Worm (Caenorhabditis elegans) whole organism, young adult: Measurements from ENCODE around the gene cyp-29A3.

ENCODE experiments used
- B0336.3 ChIP-seq: fragments of 200-800 bp; sonication (Bioruptor generic); IDR thresholded peaks from 2 replicates; pipeline ENCODE4 v1.3.6; 2022; ENCODE audit warnings: missing genetic modification characterization, missing compliant biosample characterization
- F10E7.11 ChIP-seq: sonication (generic microtip); optimal IDR thresholded peaks from 2 replicates; lab custom pipeline; 2017; ENCODE audit warnings: mild to moderate bottlenecking, missing genetic modification characterization, moderate library complexity, missing compliant biosample characterization
- F33H1.4 ChIP-seq: fragments of 200-800 bp; sonication (Bioruptor generic); IDR thresholded peaks from 2 replicates; pipeline ENCODE4 v1.3.6; 2022; ENCODE audit warnings: missing genetic modification reagents, missing genetic modification characterization, missing compliant biosample characterization
- F37B4.10 ChIP-seq: fragments of 200-800 bp; sonication (Bioruptor generic); IDR thresholded peaks from 2 replicates; pipeline ENCODE4 v1.3.6; 2022; ENCODE audit warnings: missing genetic modification characterization, missing compliant biosample characterization
- F52B5.7 ChIP-seq: sonication (generic microtip); optimal IDR thresholded peaks from 2 replicates; lab custom pipeline; 2016; ENCODE audit warnings: mild to moderate bottlenecking, missing genetic modification characterization, missing compliant biosample characterization
- F57A8.1 ChIP-seq: fragments of 200-800 bp; sonication (Bioruptor generic); optimal IDR thresholded peaks from 2 replicates; lab custom pipeline; 2018; ENCODE audit warnings: mild to moderate bottlenecking, missing genetic modification characterization, moderate library complexity, missing compliant biosample characterization
- T07F8.4 ChIP-seq: sonication (generic microtip); optimal IDR thresholded peaks from 2 replicates; lab custom pipeline; 2016; ENCODE audit warnings: mild to moderate bottlenecking, missing genetic modification characterization, moderate library complexity, missing compliant biosample characterization
- T26A5.8 ChIP-seq: sonication (generic microtip); optimal IDR thresholded peaks from 2 replicates; lab custom pipeline; 2016; ENCODE audit warnings: missing genetic modification characterization, missing compliant biosample characterization
- Y67H2A.10 ChIP-seq: fragments of 200-800 bp; sonication (Bioruptor generic); conservative IDR thresholded peaks from 2 replicates; pipeline ENCODE4 v1.3.6; 2022; ENCODE audit warnings: missing genetic modification reagents, missing genetic modification characterization, missing compliant biosample characterization
- ZK185.1 ChIP-seq: sonication (generic microtip); optimal IDR thresholded peaks from 2 replicates; lab custom pipeline; 2016; ENCODE audit warnings: mild to moderate bottlenecking, missing genetic modification characterization, missing compliant biosample characterization; ENCODE audit not compliant: poor library complexity, severe bottlenecking
- akir-1 ChIP-seq: fragments of 200-800 bp; sonication (Bioruptor generic); optimal IDR thresholded peaks from 2 replicates; lab custom pipeline; 2018; ENCODE audit warnings: mild to moderate bottlenecking, missing genetic modification characterization, moderate library complexity, missing compliant biosample characterization
- attf-6 ChIP-seq: fragments of 200-800 bp; sonication (Bioruptor generic); IDR thresholded peaks from 2 replicates; pipeline ENCODE4 v1.3.6; 2022; ENCODE audit warnings: missing genetic modification reagents, missing genetic modification characterization, missing compliant biosample characterization
- bed-1 ChIP-seq: fragments of 200-800 bp; sonication (Bioruptor generic); IDR thresholded peaks from 2 replicates; pipeline ENCODE4 v1.3.6; 2022; ENCODE audit warnings: missing genetic modification reagents, missing genetic modification characterization, missing compliant biosample characterization
- ccch-3 ChIP-seq: fragments of 200-800 bp; sonication (Bioruptor generic); optimal IDR thresholded peaks from 2 replicates; lab custom pipeline; 2018; ENCODE audit warnings: mild to moderate bottlenecking, missing genetic modification characterization, missing compliant biosample characterization
- cebp-2 ChIP-seq: fragments of 200-800 bp; sonication (Bioruptor generic); IDR thresholded peaks from 2 replicates; pipeline ENCODE4 v1.3.6; 2022; ENCODE audit warnings: missing genetic modification characterization, missing compliant biosample characterization
- ceh-27 ChIP-seq: fragments of 200-800 bp; sonication (Bioruptor generic); optimal IDR thresholded peaks from 2 replicates; lab custom pipeline; 2018; ENCODE audit warnings: mild to moderate bottlenecking, missing genetic modification characterization, moderate library complexity, missing compliant biosample characterization
- ceh-40 ChIP-seq: fragments of 200-800 bp; sonication (Bioruptor generic); IDR thresholded peaks from 2 replicates; pipeline ENCODE4 v1.3.6; 2022; ENCODE audit warnings: missing genetic modification characterization, missing compliant biosample characterization
- chd-7 ChIP-seq: sonication (generic microtip); optimal IDR thresholded peaks from 2 replicates; lab custom pipeline; 2016; ENCODE audit warnings: mild to moderate bottlenecking, missing genetic modification characterization, moderate library complexity, missing compliant biosample characterization
- dpff-1 ChIP-seq: sonication (generic microtip); optimal IDR thresholded peaks from 2 replicates; lab custom pipeline; 2017; ENCODE audit warnings: mild to moderate bottlenecking, missing genetic modification characterization, missing compliant biosample characterization
- efl-1 ChIP-seq: fragments of 150-350 bp; optimal IDR thresholded peaks from 2 replicates; lab custom pipeline; 2014; ENCODE audit warnings: missing biosample characterization, missing genetic modification reagents, missing genetic modification characterization
- egl-18 ChIP-seq: fragments of 200-800 bp; sonication (Bioruptor generic); IDR thresholded peaks from 2 replicates; pipeline ENCODE4 v1.3.6; 2022; ENCODE audit warnings: missing genetic modification reagents, missing genetic modification characterization, missing compliant biosample characterization
- egl-44 ChIP-seq: fragments of 200-800 bp; sonication (Bioruptor generic); IDR thresholded peaks from 2 replicates; pipeline ENCODE4 v1.3.6; 2022; ENCODE audit warnings: missing genetic modification reagents, missing genetic modification characterization, missing compliant biosample characterization
- ets-4 ChIP-seq: fragments of 200-800 bp; sonication (Bioruptor generic); optimal IDR thresholded peaks from 2 replicates; lab custom pipeline; 2018; ENCODE audit warnings: mild to moderate bottlenecking, missing genetic modification characterization, missing compliant biosample characterization
- gei-17 ChIP-seq: fragments of 200-800 bp; sonication (Bioruptor generic); optimal IDR thresholded peaks from 2 replicates; lab custom pipeline; 2018; ENCODE audit warnings: mild to moderate bottlenecking, missing genetic modification characterization, missing compliant biosample characterization
- him-1 ChIP-seq: sonication (generic microtip); optimal IDR thresholded peaks from 2 replicates; lab custom pipeline; 2016; ENCODE audit warnings: missing genotype, missing genetic modification reagents, missing genetic modification characterization, missing compliant biosample characterization
- hmg-20 ChIP-seq: fragments of 200-800 bp; sonication (Bioruptor generic); IDR thresholded peaks from 2 replicates; pipeline ENCODE4 v1.3.6; 2022; ENCODE audit warnings: missing genetic modification reagents, missing genetic modification characterization, missing compliant biosample characterization
- hsf-1 ChIP-seq: fragments of 200-800 bp; sonication (Bioruptor generic); IDR thresholded peaks from 2 replicates; pipeline ENCODE4 v1.3.6; 2022; ENCODE audit warnings: missing genetic modification reagents, missing genetic modification characterization, missing compliant biosample characterization
- let-607 ChIP-seq, 2 experiments: fragments of 200-800 bp in 1 of 2; sonication (Bioruptor generic) in 1 of 2; sonication (generic microtip) in 1 of 2; optimal IDR thresholded peaks; 2 replicates each; lab custom pipeline; 2016 to 2018; ENCODE audit warnings: mild to moderate bottlenecking in 2 of 2, missing compliant biosample characterization in 2 of 2, missing genetic modification characterization in 2 of 2, moderate library complexity in 2 of 2, missing genotype in 1 of 2
- lin-26 ChIP-seq: fragments of 200-800 bp; sonication (Bioruptor generic); IDR thresholded peaks from 2 replicates; pipeline ENCODE4 v1.3.6; 2022; ENCODE audit warnings: missing genetic modification reagents, missing genetic modification characterization, missing compliant biosample characterization
- lin-35 ChIP-seq, 3 experiments: fragments of 150-350 bp in 2 of 3; sonication (generic microtip) in 1 of 3; optimal IDR thresholded peaks; 2 replicates each; lab custom pipeline; 2014 to 2018; ENCODE audit warnings: missing biosample characterization in 3 of 3, missing genetic modification characterization in 3 of 3, missing genetic modification reagents in 3 of 3
- lin-40 ChIP-seq: sonication (generic microtip); optimal IDR thresholded peaks from 2 replicates; lab custom pipeline; 2016; ENCODE audit warnings: missing genetic modification characterization, mild to moderate bottlenecking, missing compliant biosample characterization, missing genotype, missing genetic modification reagents
- lsl-1 ChIP-seq: fragments of 200-800 bp; sonication (Bioruptor generic); optimal IDR thresholded peaks from 2 replicates; lab custom pipeline; 2018; ENCODE audit warnings: mild to moderate bottlenecking, missing genetic modification characterization, moderate library complexity, missing compliant biosample characterization
- madf-6 ChIP-seq: fragments of 200-800 bp; sonication (Bioruptor generic); IDR thresholded peaks from 2 replicates; pipeline ENCODE4 v1.3.6; 2022; ENCODE audit warnings: missing genetic modification reagents, missing genetic modification characterization, missing compliant biosample characterization
- mcd-1 ChIP-seq: fragments of 200-800 bp; sonication (Bioruptor generic); IDR thresholded peaks from 2 replicates; pipeline ENCODE4 v1.3.6; 2022; ENCODE audit warnings: missing genetic modification reagents, missing genetic modification characterization, missing compliant biosample characterization
- mel-28 ChIP-seq: sonication (generic microtip); optimal IDR thresholded peaks from 2 replicates; lab custom pipeline; 2016; ENCODE audit warnings: borderline replicate concordance, mild to moderate bottlenecking, missing genetic modification characterization, missing compliant biosample characterization
- mxl-1 ChIP-seq: sonication (generic microtip); optimal IDR thresholded peaks from 2 replicates; lab custom pipeline; 2016; ENCODE audit warnings: missing genetic modification characterization, missing compliant biosample characterization
- pha-4 ChIP-seq: fragments of 150-350 bp; sonication (generic microtip); optimal IDR thresholded peaks from 2 replicates; lab custom pipeline; 2014; ENCODE audit warnings: missing biosample characterization, missing genetic modification reagents, missing genetic modification characterization
- rpc-1 ChIP-seq, 2 experiments: fragments of 150-350 bp in 1 of 2; sonication (generic microtip) in 1 of 2; optimal IDR thresholded peaks; 2 replicates each; lab custom pipeline; 2014 to 2018; ENCODE audit warnings: missing biosample characterization in 1 of 2, missing genetic modification characterization in 1 of 2, missing genetic modification reagents in 1 of 2, missing genotype in 1 of 2
- sea-2 ChIP-seq: fragments of 200-800 bp; sonication (Bioruptor generic); IDR thresholded peaks from 2 replicates; pipeline ENCODE4 v1.3.6; 2022; ENCODE audit warnings: missing genetic modification characterization, missing compliant biosample characterization
- somi-1 ChIP-seq: fragments of 200-800 bp; sonication (Bioruptor generic); optimal IDR thresholded peaks from 2 replicates; lab custom pipeline; 2018; ENCODE audit warnings: mild to moderate bottlenecking, missing genetic modification characterization, missing compliant biosample characterization
- sptf-2 ChIP-seq: fragments of 200-800 bp; sonication (Bioruptor generic); optimal IDR thresholded peaks from 2 replicates; lab custom pipeline; 2018; ENCODE audit warnings: mild to moderate bottlenecking, missing genetic modification characterization, missing compliant biosample characterization
- unc-130 ChIP-seq: sonication (generic microtip); optimal IDR thresholded peaks from 2 replicates; lab custom pipeline; 2016; ENCODE audit warnings: missing genetic modification reagents, missing genetic modification characterization, missing compliant biosample characterization
- zim-3 ChIP-seq: sonication (generic microtip); optimal IDR thresholded peaks from 2 replicates; lab custom pipeline; 2017; ENCODE audit warnings: mild to moderate bottlenecking, missing genetic modification characterization, moderate library complexity, missing compliant biosample characterization
- ztf-18 ChIP-seq: sonication (generic microtip); optimal IDR thresholded peaks from 2 replicates; lab custom pipeline; 2016; ENCODE audit warnings: missing genotype, mild to moderate bottlenecking, missing genetic modification characterization, missing compliant biosample characterization
- ztf-26 ChIP-seq: sonication (generic microtip); optimal IDR thresholded peaks from 2 replicates; lab custom pipeline; 2017; ENCODE audit warnings: missing genetic modification characterization, missing compliant biosample characterization
- ztf-28 ChIP-seq: fragments of 200-800 bp; sonication (Bioruptor generic); IDR thresholded peaks from 2 replicates; pipeline ENCODE4 v1.3.6; 2022; ENCODE audit warnings: missing genetic modification reagents, missing genetic modification characterization, missing compliant biosample characterization
- ztf-3 ChIP-seq: fragments of 200-800 bp; sonication (Bioruptor generic); optimal IDR thresholded peaks from 2 replicates; lab custom pipeline; 2018; ENCODE audit warnings: mild to moderate bottlenecking, missing genetic modification characterization, missing compliant biosample characterization
- ztf-6 ChIP-seq: fragments of 200-800 bp; sonication (Bioruptor generic); IDR thresholded peaks from 2 replicates; pipeline ENCODE4 v1.3.6; 2022; ENCODE audit warnings: missing genetic modification reagents, missing genetic modification characterization, missing compliant biosample characterization

cyp-29A3 gene

DNA sequence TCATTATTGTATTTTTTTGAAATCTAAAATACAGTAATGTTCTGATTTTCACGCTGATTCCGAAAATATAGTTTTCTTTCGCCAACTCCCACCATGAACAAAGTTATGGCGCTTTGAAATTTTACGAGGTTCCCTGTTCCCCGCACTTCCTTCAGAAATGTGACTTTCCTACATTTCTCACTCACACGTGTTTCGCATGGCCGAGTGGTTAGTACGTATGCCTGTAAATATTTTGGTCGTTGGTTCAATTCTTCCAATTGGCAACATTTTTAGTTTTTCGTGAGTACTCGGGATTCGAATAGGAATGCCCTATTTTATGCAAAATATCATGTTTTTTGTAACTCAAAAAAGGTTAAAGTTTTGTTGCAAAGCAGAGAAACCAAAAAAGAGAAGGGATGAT, 5.8 kb upstream of the cyp-29A3 start (continued):
- TF ChIP-seq ZK185.1 (tag; lab: Kevin White, UChicago) (peak; percentile 71), dpff-1 (tag; lab: Kevin White, UChicago) (no peak), cebp-2 (GFP tag; lab: Robert Waterston, UW) (0 out of 2 replicates have a peak, but pooled peaks have one; percentile 42), ceh-40 (GFP tag; lab: Robert Waterston, UW) (peak; percentile 84), mxl-1 (peak; percentile 54), pha-4 (tag; lab: Kevin White, UChicago) (no peak), him-1 (tag; lab: Kevin White, UChicago) (peak; percentile 52), unc-130 (GFP tag; lab: Kevin White, UChicago) (peak; percentile 41), zim-3 (peak; percentile 96), F10E7.11 (tag; lab: Kevin White, UChicago) (peak; percentile 24), Y67H2A.10 (GFP tag; lab: Robert Waterston, UW) (no peak), F57A8.1 (GFP tag; lab: Kevin White, UChicago) (peak; percentile 64), ztf-18 (tag; lab: Kevin White, UChicago) (peak; percentile 71), sea-2 (GFP tag; lab: Robert Waterston, UW) (no peak), ztf-3 (GFP tag; lab: Kevin White, UChicago) (no peak), F33H1.4 (GFP tag; lab: Robert Waterston, UW) (0 out of 2 replicates have a peak, but pooled peaks have one; percentile 11), egl-18 (GFP tag; lab: Robert Waterston, UW) (no peak), ets-4 (GFP tag; lab: Kevin White, UChicago) (peak; percentile 38), hsf-1 (GFP tag; lab: Robert Waterston, UW) (no peak), F52B5.7 (tag; lab: Kevin White, UChicago) (peak; percentile 78), T07F8.4 (tag; lab: Kevin White, UChicago) (peak; percentile 82), ztf-28 (GFP tag; lab: Robert Waterston, UW) (no peak), attf-6 (GFP tag; lab: Robert Waterston, UW) (no peak), akir-1 (peak; percentile 53), ccch-3 (GFP tag; lab: Kevin White, UChicago) (no peak), rpc-1 (optimal IDR thresholded peaks at IDR 0.05; lab: Kevin White, UChicago) (peak; percentile 96), rpc-1 (tag; optimal IDR thresholded peaks at IDR 0.05; lab: Kevin White, UChicago) (peak; percentile 97), B0336.3 (GFP tag; lab: Robert Waterston, UW) (no peak), bed-1 (no peak), hmg-20 (GFP tag; lab: Robert Waterston, UW) (0 out of 2 replicates have a peak, but pooled peaks have one; percentile 22), lin-40 (tag; lab: Kevin White, UChicago) (no peak), ceh-27 (peak; percentile 69), somi-1 (GFP tag; lab: Kevin White, UChicago) (peak; percentile 39), mel-28 (tag; lab: Kevin White, UChicago) (no peak), lin-35 (GFP tag; optimal IDR thresholded peaks at IDR 0.05; lab: Kevin White, UChicago) (peak in 1 of 3 experiments; percentile 36), ztf-6 (GFP tag; lab: Robert Waterston, UW) (peak; percentile 53; the same call in 1 of the 2 replicates), F37B4.10 (no peak), egl-44 (GFP tag; lab: Robert Waterston, UW) (peak; percentile 66; the same call in 1 of the 2 replicates), mcd-1 (no peak; the same call in 1 of the 2 replicates), sptf-2 (GFP tag; lab: Kevin White, UChicago) (peak; percentile 64), lsl-1 (GFP tag; lab: Kevin White, UChicago) (peak; percentile 23), let-607 (tag; optimal IDR thresholded peaks at IDR 0.05; lab: Kevin White, UChicago) (peak; percentile 54), lin-26 (GFP tag; lab: Robert Waterston, UW) (peak; percentile 96), chd-7 (tag; lab: Kevin White, UChicago) (peak; percentile 80), ztf-26 (tag; lab: Kevin White, UChicago) (peak; percentile 33), madf-6 (GFP tag; lab: Robert Waterston, UW) (no peak; the same call in none of the 2 replicates), gei-17 (GFP tag; lab: Kevin White, UChicago) (no peak), efl-1 (GFP tag; lab: Kevin White, UChicago) (peak; percentile 14), T26A5.8 (peak; percentile 61)
